Worm (Caenorhabditis elegans) whole organism, L4/young adult: Measurements from ENCODE around the gene pho-14.

Source experiments
- W03F9.2 ChIP-seq: fragments of 150-350 bp; optimal IDR thresholded peaks from 2 replicates; lab custom pipeline; 2014; ENCODE audit warnings: missing biosample characterization, missing genetic modification characterization
- dao-5 ChIP-seq: sonication (generic microtip); optimal IDR thresholded peaks from 2 replicates; lab custom pipeline; 2016; ENCODE audit warnings: missing genotype, missing genetic modification characterization, moderate library complexity, missing compliant biosample characterization
- him-1 ChIP-seq: sonication (generic microtip); optimal IDR thresholded peaks from 2 replicates; lab custom pipeline; 2016; ENCODE audit warnings: missing genotype, missing genetic modification reagents, missing genetic modification characterization, missing compliant biosample characterization

ce11 chrII:1143173-1143738, 42.6 kb upstream of the pho-14 start:
- TF ChIP-seq him-1 (tag; lab: Kevin White, UChicago), result no peak
- TF ChIP-seq W03F9.2 (tag; lab: Kevin White, UChicago), result no peak
- TF ChIP-seq dao-5 (tag; lab: Kevin White, UChicago), result no peak
